Worm (Caenorhabditis elegans) whole organism, L3 larva: Measurements from ENCODE around the gene ekl-6.

Source experiments
- R02D3.7 ChIP-seq: fragments of 150-350 bp; optimal IDR thresholded peaks from 2 replicates; lab custom pipeline; 2014; ENCODE audit warnings: missing biosample characterization, missing genetic modification characterization
- ZK546.5 ChIP-seq: sonication (generic microtip); optimal IDR thresholded peaks from 2 replicates; lab custom pipeline; 2017; ENCODE audit warnings: missing biosample characterization, missing genetic modification characterization
- aly-2 ChIP-seq: fragments of 150-350 bp; optimal IDR thresholded peaks from 2 replicates; lab custom pipeline; 2014; ENCODE audit warnings: missing biosample characterization, missing genetic modification characterization
- ama-1 ChIP-seq: fragments of 150-350 bp; optimal IDR thresholded peaks from 2 replicates; lab custom pipeline; 2018
- ceh-82 ChIP-seq: fragments of 150-350 bp; optimal IDR thresholded peaks from 2 replicates; lab custom pipeline; 2014; ENCODE audit warnings: missing biosample characterization, missing genetic modification characterization
- ceh-9 ChIP-seq: sonication (generic microtip); optimal IDR thresholded peaks from 2 replicates; lab custom pipeline; 2018; ENCODE audit warnings: missing biosample characterization, missing genetic modification characterization
- egl-27 ChIP-seq: sonication (generic microtip); optimal IDR thresholded peaks from 4 replicates; lab custom pipeline; 2017; ENCODE audit warnings: missing biosample characterization, missing genetic modification reagents, missing genetic modification characterization
- elt-2 ChIP-seq: sonication (generic microtip); optimal IDR thresholded peaks from 2 replicates; lab custom pipeline; 2016; ENCODE audit warnings: missing genetic modification reagents, mild to moderate bottlenecking, missing genetic modification characterization, missing compliant biosample characterization
- elt-3 ChIP-seq, 3 experiments: fragments of 150-350 bp in 1 of 3; sonication (generic microtip) in 2 of 3; optimal IDR thresholded peaks; 2 replicates in 2 of 3; 4 replicates in 1 of 3; lab custom pipeline; 2014 to 2017; ENCODE audit warnings: missing biosample characterization in 3 of 3, missing genetic modification characterization in 3 of 3
- eor-1 ChIP-seq, 2 experiments: fragments of 150-350 bp; optimal IDR thresholded peaks; 2 replicates each; lab custom pipeline; 2014 to 2018; ENCODE audit warnings: missing biosample characterization in 2 of 2, missing genetic modification characterization in 2 of 2
- fkh-10 ChIP-seq: sonication (generic microtip); optimal IDR thresholded peaks from 2 replicates; lab custom pipeline; 2017; ENCODE audit warnings: missing biosample characterization, missing genetic modification reagents, missing genetic modification characterization
- fos-1 ChIP-seq: fragments of 150-350 bp; optimal IDR thresholded peaks from 2 replicates; lab custom pipeline; 2014; ENCODE audit warnings: missing biosample characterization, missing genetic modification characterization
- hmg-11 ChIP-seq: sonication (generic microtip); optimal IDR thresholded peaks from 2 replicates; lab custom pipeline; 2016; ENCODE audit warnings: missing genetic modification characterization, missing compliant biosample characterization
- jun-1 ChIP-seq: fragments of 150-350 bp; optimal IDR thresholded peaks from 2 replicates; lab custom pipeline; 2014; ENCODE audit warnings: missing biosample characterization, missing genetic modification reagents, missing genetic modification characterization
- lin-15B ChIP-seq: fragments of 150-350 bp; optimal IDR thresholded peaks from 2 replicates; lab custom pipeline; 2014; ENCODE audit warnings: missing biosample characterization, missing genetic modification characterization
- lin-39 ChIP-seq: fragments of 150-350 bp; optimal IDR thresholded peaks from 2 replicates; lab custom pipeline; 2018; ENCODE audit warnings: missing biosample characterization, missing genetic modification reagents, missing genetic modification characterization
- lsy-12 ChIP-seq: sonication (generic microtip); optimal IDR thresholded peaks from 2 replicates; lab custom pipeline; 2016; ENCODE audit warnings: mild to moderate bottlenecking, missing genetic modification characterization, missing compliant biosample characterization
- mdl-1 ChIP-seq: fragments of 150-350 bp; optimal IDR thresholded peaks from 2 replicates; lab custom pipeline; 2014; ENCODE audit warnings: missing biosample characterization, missing genetic modification characterization
- mml-1 ChIP-seq: fragments of 150-350 bp; sonication (generic microtip); optimal IDR thresholded peaks from 3 replicates; lab custom pipeline; 2014; ENCODE audit warnings: missing biosample characterization, missing genetic modification characterization
- nfya-1 ChIP-seq: sonication (generic microtip); optimal IDR thresholded peaks from 2 replicates; lab custom pipeline; 2017; ENCODE audit warnings: missing genetic modification characterization, mild to moderate bottlenecking, missing compliant biosample characterization, antibody characterized with exemption, moderate library complexity; ENCODE audit not compliant: insufficient read depth
- nhr-11 ChIP-seq: fragments of 150-350 bp; optimal IDR thresholded peaks from 2 replicates; lab custom pipeline; 2014; ENCODE audit warnings: missing biosample characterization, missing genetic modification characterization
- nhr-12 ChIP-seq: fragments of 150-350 bp; optimal IDR thresholded peaks from 2 replicates; lab custom pipeline; 2014; ENCODE audit warnings: missing biosample characterization, missing genetic modification characterization
- nhr-23 ChIP-seq: fragments of 150-350 bp; optimal IDR thresholded peaks from 2 replicates; lab custom pipeline; 2014; ENCODE audit warnings: missing biosample characterization, missing genetic modification reagents, missing genetic modification characterization
- nhr-237 ChIP-seq: fragments of 150-350 bp; optimal IDR thresholded peaks from 2 replicates; lab custom pipeline; 2014; ENCODE audit warnings: missing biosample characterization, missing genetic modification characterization
- nhr-25 ChIP-seq: sonication (generic microtip); optimal IDR thresholded peaks from 2 replicates; lab custom pipeline; 2017; ENCODE audit warnings: missing biosample characterization, missing genetic modification characterization
- nhr-28 ChIP-seq: fragments of 150-350 bp; optimal IDR thresholded peaks from 2 replicates; lab custom pipeline; 2014; ENCODE audit warnings: missing biosample characterization, missing genetic modification characterization
- nhr-43 ChIP-seq: sonication (generic microtip); optimal IDR thresholded peaks from 2 replicates; lab custom pipeline; 2016; ENCODE audit warnings: mild to moderate bottlenecking, missing genetic modification characterization, missing compliant biosample characterization; ENCODE audit not compliant: poor library complexity, severe bottlenecking
- nhr-67 ChIP-seq: fragments of 150-350 bp; optimal IDR thresholded peaks from 2 replicates; lab custom pipeline; 2014; ENCODE audit warnings: missing biosample characterization, missing genetic modification characterization
- nhr-77 ChIP-seq: fragments of 150-350 bp; optimal IDR thresholded peaks from 2 replicates; lab custom pipeline; 2014; ENCODE audit warnings: missing biosample characterization, missing genetic modification characterization
- pha-4 ChIP-seq: fragments of 150-350 bp; optimal IDR thresholded peaks from 2 replicates; lab custom pipeline; 2014; ENCODE audit warnings: missing biosample characterization, missing genetic modification reagents, missing genetic modification characterization
- pqm-1 ChIP-seq: fragments of 150-350 bp; optimal IDR thresholded peaks from 2 replicates; lab custom pipeline; 2017; ENCODE audit warnings: missing biosample characterization, missing genetic modification characterization, inconsistent platforms
- skn-1 ChIP-seq: fragments of 150-350 bp; optimal IDR thresholded peaks from 2 replicates; lab custom pipeline; 2014; ENCODE audit warnings: missing biosample characterization, missing genetic modification characterization
- snpc-4 ChIP-seq: fragments of 150-350 bp; optimal IDR thresholded peaks from 2 replicates; lab custom pipeline; 2014; ENCODE audit warnings: missing biosample characterization, missing genetic modification characterization
- unc-39 ChIP-seq: sonication (generic microtip); optimal IDR thresholded peaks from 4 replicates; lab custom pipeline; 2017; ENCODE audit warnings: missing biosample characterization, missing genetic modification characterization
- unc-62 ChIP-seq: fragments of 150-350 bp; sonication (generic microtip); optimal IDR thresholded peaks from 4 replicates; lab custom pipeline; 2014; ENCODE audit warnings: missing biosample characterization, missing genetic modification reagents, missing genetic modification characterization
- zag-1 ChIP-seq: fragments of 150-350 bp; optimal IDR thresholded peaks from 2 replicates; lab custom pipeline; 2014; ENCODE audit warnings: missing biosample characterization, missing genetic modification characterization
- ztf-11 ChIP-seq: fragments of 150-350 bp; optimal IDR thresholded peaks from 2 replicates; lab custom pipeline; 2014; ENCODE audit warnings: missing biosample characterization, missing genetic modification characterization
- ztf-4 ChIP-seq: fragments of 150-350 bp; optimal IDR thresholded peaks from 2 replicates; lab custom pipeline; 2014; ENCODE audit warnings: missing biosample characterization, missing genetic modification characterization

ekl-6 gene

DNA sequence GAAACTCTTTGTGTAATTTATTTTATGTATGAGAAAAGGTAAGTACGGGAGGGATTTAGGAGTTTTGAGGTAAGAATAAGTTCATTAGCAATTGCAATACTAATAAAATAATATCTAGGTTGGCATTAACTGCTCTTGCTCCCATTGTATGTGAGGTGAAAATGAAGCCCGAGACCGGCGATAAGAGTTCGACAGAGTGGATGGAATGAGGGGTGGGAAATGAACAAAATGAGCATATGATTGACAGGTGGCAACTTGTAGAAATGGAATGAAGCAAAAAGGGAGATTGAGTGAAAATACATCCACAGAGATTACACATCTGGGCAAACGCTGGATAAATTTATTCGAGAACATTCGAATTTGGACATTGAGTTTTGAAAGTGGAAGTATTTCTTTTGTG lies 14.6 kb downstream of the ekl-6 start:
- TF ChIP-seq jun-1 (tag; lab: Kevin White, UChicago) (no peak), ceh-9 (no peak), ama-1 (lab: Kevin White, UChicago) (no peak)

DNA sequence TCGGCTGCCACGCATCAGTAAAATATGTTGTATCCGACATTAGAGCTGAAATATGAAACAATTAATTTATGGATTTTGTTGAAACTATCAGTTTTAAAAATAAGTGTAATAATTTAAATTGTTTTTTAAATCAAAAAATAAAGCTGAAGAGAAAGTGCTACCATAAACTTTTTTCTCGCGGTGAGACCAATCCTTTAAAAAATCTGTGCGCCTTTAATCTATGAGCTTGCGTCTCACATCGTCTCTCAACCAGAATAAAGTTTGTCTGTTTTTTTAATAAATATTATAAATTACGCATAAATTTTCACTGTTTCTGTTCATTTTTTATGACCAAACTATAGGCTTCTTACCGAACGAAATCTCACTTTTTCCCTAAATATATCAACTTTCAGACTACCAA lies 19.0 kb downstream of the ekl-6 start, which contains the start of gene T16H12.3:
Gene T16H12.3, minus strand, starts transcription at position 51 of the 400 bp plus-strand sequence.
- TF ChIP-seq snpc-4 (tag; lab: Kevin White, UChicago) (no peak), zag-1 (tag; lab: Kevin White, UChicago) (no peak), nhr-25 (tag; lab: Kevin White, UChicago) (no peak), ceh-82 (tag; lab: Kevin White, UChicago) (no peak), nhr-67 (tag; lab: Kevin White, UChicago) (no peak), elt-2 (tag; lab: Kevin White, UChicago) (no peak), nhr-11 (no peak), ztf-4 (no peak), fkh-10 (GFP tag; lab: Kevin White, UChicago) (no peak), lsy-12 (no peak), unc-62 (GFP tag; lab: Kevin White, UChicago) (no peak), ama-1 (lab: Kevin White, UChicago) (no peak), unc-39 (tag; lab: Kevin White, UChicago) (no peak), nfya-1 (no peak), ztf-11 (tag; lab: Kevin White, UChicago) (no peak)

DNA sequence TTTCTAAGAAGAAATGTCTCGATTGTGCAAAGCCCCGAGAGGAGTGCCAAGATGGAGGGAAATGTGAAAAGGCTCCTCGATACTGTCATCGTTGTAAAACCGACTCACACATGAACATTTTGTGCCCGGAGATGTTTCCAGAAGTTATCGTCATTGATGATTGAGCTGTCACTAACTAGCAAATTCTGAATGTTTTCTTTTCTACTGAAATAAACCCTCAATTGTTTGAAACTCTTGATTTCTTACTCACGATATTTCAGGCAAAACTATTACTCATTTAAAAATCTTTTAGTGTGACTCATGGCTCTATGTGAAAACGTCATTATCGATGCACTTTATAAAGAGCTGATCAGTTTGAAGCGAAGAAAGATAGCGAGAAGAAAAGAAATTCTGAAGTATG lies 20.9 kb downstream of the ekl-6 start, which contains the start of gene T16H12.13:
Gene T16H12.13, plus strand, starts transcription at position 301 of the 400 bp plus-strand sequence.
- TF ChIP-seq nfya-1 (no peak), ceh-82 (tag; lab: Kevin White, UChicago) (no peak), hmg-11 (tag; lab: Kevin White, UChicago) (no peak), elt-3 (tag; optimal IDR thresholded peaks at IDR 0.05; lab: Kevin White, UChicago) (no peak), egl-27 (tag; lab: Kevin White, UChicago) (no peak), snpc-4 (tag; lab: Kevin White, UChicago) (no peak), R02D3.7 (no peak), pqm-1 (tag; lab: Kevin White, UChicago) (no peak), ztf-11 (tag; lab: Kevin White, UChicago) (no peak), skn-1 (no peak), nhr-23 (tag; lab: Kevin White, UChicago) (no peak), fos-1 (tag; lab: Kevin White, UChicago) (no peak), nhr-12 (tag; lab: Kevin White, UChicago) (no peak), nhr-67 (tag; lab: Kevin White, UChicago) (no peak), nhr-237 (tag; lab: Kevin White, UChicago) (no peak), unc-39 (tag; lab: Kevin White, UChicago) (no peak), lsy-12 (no peak), pha-4 (tag; lab: Kevin White, UChicago) (no peak)

DNA sequence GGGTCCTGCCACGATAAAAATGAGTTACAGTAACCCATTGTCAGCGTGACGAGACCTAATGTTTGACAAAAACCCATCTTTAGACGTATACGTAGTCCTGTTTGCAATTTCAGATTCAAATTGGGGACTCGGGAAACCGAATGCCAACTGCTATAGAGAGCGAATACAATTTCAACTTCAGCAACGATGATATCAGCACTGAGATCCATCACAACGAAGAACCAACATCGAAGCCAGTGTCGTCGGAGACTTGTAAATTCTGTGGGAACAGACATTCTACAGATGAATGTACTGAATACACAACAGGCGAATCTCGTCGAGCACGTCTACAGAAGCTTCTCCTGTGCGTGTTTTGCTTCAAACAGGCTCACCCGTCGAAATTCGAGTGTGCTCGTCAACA lies 21.4 kb downstream of the ekl-6 start:
- TF ChIP-seq pqm-1 (tag; lab: Kevin White, UChicago) (no peak), lin-39 (tag; lab: Kevin White, UChicago) (no peak), nhr-25 (tag; lab: Kevin White, UChicago) (no peak), ama-1 (lab: Kevin White, UChicago) (no peak), nhr-77 (tag; lab: Kevin White, UChicago) (no peak), skn-1 (no peak), nhr-23 (tag; lab: Kevin White, UChicago) (no peak), fkh-10 (GFP tag; lab: Kevin White, UChicago) (no peak), ZK546.5 (tag; lab: Kevin White, UChicago) (no peak), ztf-4 (no peak), nhr-11 (no peak), zag-1 (tag; lab: Kevin White, UChicago) (no peak)

DNA sequence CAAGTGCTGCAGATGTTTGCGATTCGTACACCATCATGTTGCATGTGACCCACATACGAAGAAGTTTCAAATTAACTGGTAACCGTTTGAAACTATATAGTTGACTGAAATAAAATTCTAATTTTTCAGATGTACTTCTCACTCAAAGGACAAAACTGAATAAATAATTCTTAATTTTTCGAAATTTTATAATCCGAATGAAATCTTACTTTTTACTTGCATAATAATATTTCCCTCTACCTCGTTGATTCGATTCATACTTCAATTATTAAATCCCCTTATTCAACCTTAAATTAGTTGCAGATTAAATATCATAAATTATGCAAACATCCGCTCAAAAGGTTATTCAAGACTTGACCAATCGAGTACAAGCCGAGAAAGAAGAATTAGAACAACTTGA lies 21.8 kb downstream of the ekl-6 start, which contains the start of gene T16H12.2:
Gene T16H12.2, plus strand, starts transcription at position 301 of the 400 bp plus-strand sequence.
- TF ChIP-seq lin-39 (tag; lab: Kevin White, UChicago) (no peak), unc-39 (tag; lab: Kevin White, UChicago) (no peak), aly-2 (tag; lab: Kevin White, UChicago) (no peak), nhr-25 (tag; lab: Kevin White, UChicago) (no peak), ztf-11 (tag; lab: Kevin White, UChicago) (no peak), ZK546.5 (tag; lab: Kevin White, UChicago) (no peak), ceh-82 (tag; lab: Kevin White, UChicago) (no peak), R02D3.7 (no peak), eor-1 (tag; optimal IDR thresholded peaks at IDR 0.05; lab: Kevin White, UChicago) (no peak), mml-1 (tag; lab: Kevin White, UChicago) (no peak), nhr-11 (no peak), nhr-28 (tag; lab: Kevin White, UChicago) (no peak), lin-15B (tag; lab: Kevin White, UChicago) (no peak), nhr-77 (tag; lab: Kevin White, UChicago) (no peak), ceh-9 (no peak), lsy-12 (no peak), nhr-43 (tag; lab: Kevin White, UChicago) (no peak), elt-2 (tag; lab: Kevin White, UChicago) (no peak), ztf-4 (no peak), mdl-1 (no peak)
